Fruit fly (Drosophila melanogaster) whole organism, embryonic: Measurements from ENCODE around the gene CG32590.

Experiments used
- B-H1 ChIP-seq: fragments of 200-800 bp; sonication (Bioruptor generic); IDR thresholded peaks from 3 replicates; pipeline ENCODE4 v1.3.6; 2022; ENCODE audit warnings: missing biosample characterization, missing genetic modification characterization
- Bgb ChIP-seq: fragments of 200-800 bp; sonication (Bioruptor generic); IDR thresholded peaks from 2 replicates; pipeline ENCODE4 v1.3.6; 2022; ENCODE audit warnings: missing biosample characterization, missing genetic modification characterization; ENCODE audit not compliant: partially characterized antibody
- CG12942 ChIP-seq: fragments of 200-800 bp; sonication (Bioruptor generic); optimal IDR thresholded peaks from 3 replicates; lab custom pipeline; 2016; ENCODE audit warnings: missing biosample characterization, missing genetic modification characterization
- CG15601 ChIP-seq: fragments of 200-800 bp; sonication (Bioruptor generic); optimal IDR thresholded peaks from 3 replicates; lab custom pipeline; 2019; ENCODE audit warnings: missing biosample characterization, mild to moderate bottlenecking, missing genetic modification characterization, moderate library complexity
- CG16779 ChIP-seq: fragments of 200-800 bp; sonication (Bioruptor generic); IDR thresholded peaks from 2 replicates; pipeline ENCODE4 v1.3.6; 2022; ENCODE audit warnings: missing biosample characterization, missing genetic modification characterization
- CG18619 ChIP-seq: fragments of 200-800 bp; sonication (Bioruptor generic); optimal IDR thresholded peaks from 3 replicates; lab custom pipeline; 2017; ENCODE audit warnings: missing biosample characterization, mild to moderate bottlenecking, missing genetic modification characterization
- CG2116 ChIP-seq: fragments of 200-800 bp; sonication (Bioruptor generic); optimal IDR thresholded peaks from 3 replicates; lab custom pipeline; 2018; ENCODE audit warnings: missing biosample characterization, mild to moderate bottlenecking, missing genetic modification characterization
- CG2678 ChIP-seq: fragments of 200-800 bp; sonication (Bioruptor generic); optimal IDR thresholded peaks from 3 replicates; lab custom pipeline; 2019; ENCODE audit warnings: missing biosample characterization, mild to moderate bottlenecking, missing genetic modification characterization, moderate library complexity
- CG3407 ChIP-seq: fragments of 200-800 bp; sonication (Bioruptor generic); optimal IDR thresholded peaks from 2 replicates; lab custom pipeline; 2018; ENCODE audit warnings: missing biosample characterization, mild to moderate bottlenecking, missing genetic modification characterization
- CG4360 ChIP-seq: fragments of 200-800 bp; sonication (Bioruptor generic); IDR thresholded peaks from 2 replicates; pipeline ENCODE4 v1.3.6; 2022; ENCODE audit warnings: missing biosample characterization, missing genetic modification characterization
- CG5180 ChIP-seq: fragments of 200-800 bp; sonication (Bioruptor generic); optimal IDR thresholded peaks from 3 replicates; lab custom pipeline; 2017; ENCODE audit warnings: missing biosample characterization, missing genetic modification characterization, mild to moderate bottlenecking, moderate library complexity, missing genetic modification reagents
- CG6654 ChIP-seq: fragments of 200-800 bp; sonication (Bioruptor generic); optimal IDR thresholded peaks from 2 replicates; lab custom pipeline; 2017; ENCODE audit warnings: missing biosample characterization, mild to moderate bottlenecking, missing genetic modification characterization
- CG6689 ChIP-seq: fragments of 200-800 bp; sonication (Bioruptor generic); IDR thresholded peaks from 2 replicates; pipeline ENCODE4 v1.3.6; 2022; ENCODE audit warnings: missing biosample characterization, missing genetic modification characterization
- CG6854 ChIP-seq: fragments of 200-800 bp; sonication (Bioruptor generic); optimal IDR thresholded peaks from 3 replicates; lab custom pipeline; 2017; ENCODE audit warnings: missing biosample characterization, mild to moderate bottlenecking, missing genetic modification characterization
- CrebB ChIP-seq: fragments of 200-800 bp; sonication (Bioruptor generic); optimal IDR thresholded peaks from 3 replicates; lab custom pipeline; 2018; ENCODE audit warnings: missing biosample characterization, mild to moderate bottlenecking, missing genetic modification characterization
- Dfd ChIP-seq, 2 experiments: fragments of >200 bp; optimal IDR thresholded peaks; 2 replicates each; lab custom pipeline; 2017; ENCODE audit warnings: missing biosample characterization in 2 of 2, missing genetic modification characterization in 2 of 2
- Elba2 ChIP-seq: fragments of 200-800 bp; sonication (Bioruptor generic); optimal IDR thresholded peaks from 3 replicates; lab custom pipeline; 2016; ENCODE audit warnings: missing biosample characterization, missing genetic modification characterization
- HHEX ChIP-seq: fragments of 200-800 bp; sonication (Bioruptor generic); optimal IDR thresholded peaks from 3 replicates; lab custom pipeline; 2017; ENCODE audit warnings: missing biosample characterization, mild to moderate bottlenecking, missing genetic modification characterization, missing genetic modification reagents
- HLH3B ChIP-seq: fragments of 200-800 bp; sonication (Bioruptor generic); IDR thresholded peaks from 2 replicates; pipeline ENCODE4 v1.3.6; 2022; ENCODE audit warnings: missing biosample characterization, missing genetic modification characterization
- HLH4C ChIP-seq: fragments of 200-800 bp; sonication (Bioruptor generic); IDR thresholded peaks from 3 replicates; pipeline ENCODE4 v1.3.6; 2022; ENCODE audit warnings: missing biosample characterization, missing genetic modification characterization; ENCODE audit not compliant: partially characterized antibody
- Hand ChIP-seq: fragments of 200-800 bp; sonication (Bioruptor generic); optimal IDR thresholded peaks from 2 replicates; lab custom pipeline; 2017; ENCODE audit warnings: mild to moderate bottlenecking, missing biosample characterization, missing genetic modification reagents, missing genetic modification characterization
- Oli ChIP-seq: fragments of 200-800 bp; sonication (Bioruptor generic); optimal IDR thresholded peaks from 2 replicates; lab custom pipeline; 2018; ENCODE audit warnings: missing biosample characterization, mild to moderate bottlenecking, missing genetic modification characterization, moderate library complexity
- Sry-δ ChIP-seq: fragments of 200-800 bp; sonication (Bioruptor generic); optimal IDR thresholded peaks from 2 replicates; lab custom pipeline; 2016; ENCODE audit warnings: missing biosample characterization, missing genetic modification characterization
- Tbp ChIP-seq: fragments of >200 bp; optimal IDR thresholded peaks from 2 replicates; lab custom pipeline; 2018; ENCODE audit warnings: missing biosample characterization, missing genetic modification characterization
- Vsx1 ChIP-seq: fragments of 200-800 bp; sonication (Bioruptor generic); optimal IDR thresholded peaks from 2 replicates; lab custom pipeline; 2017; ENCODE audit warnings: missing biosample characterization, mild to moderate bottlenecking, missing genetic modification characterization, missing genetic modification reagents
- Xrp1 ChIP-seq: fragments of 200-800 bp; sonication (Bioruptor generic); IDR thresholded peaks from 2 replicates; pipeline ENCODE4 v1.3.6; 2022; ENCODE audit warnings: missing biosample characterization, missing genetic modification characterization
- ara ChIP-seq: fragments of 200-800 bp; sonication (Bioruptor generic); IDR thresholded peaks from 2 replicates; pipeline ENCODE4 v1.3.6; 2022; ENCODE audit warnings: missing biosample characterization, missing genetic modification characterization
- bsh ChIP-seq, 2 experiments: fragments of 200-800 bp; sonication (Bioruptor generic); optimal IDR thresholded peaks; 2 replicates each; lab custom pipeline; 2017 to 2018; ENCODE audit warnings: mild to moderate bottlenecking in 2 of 2, missing biosample characterization in 2 of 2, missing genetic modification characterization in 2 of 2, moderate library complexity in 1 of 2
- ci ChIP-seq: fragments of 200-800 bp; sonication (Bioruptor generic); IDR thresholded peaks from 3 replicates; pipeline ENCODE4 v1.3.6; 2022; ENCODE audit warnings: missing biosample characterization, missing genetic modification characterization
- crol ChIP-seq: fragments of 200-800 bp; sonication (Bioruptor generic); IDR thresholded peaks from 2 replicates; pipeline ENCODE4 v1.3.6; 2022; ENCODE audit warnings: missing biosample characterization, missing genetic modification characterization
- dan ChIP-seq: fragments of 200-800 bp; sonication (Bioruptor generic); IDR thresholded peaks from 2 replicates; pipeline ENCODE4 v1.3.6; 2022; ENCODE audit warnings: missing biosample characterization, missing genetic modification characterization
- dmrt99B ChIP-seq: fragments of 200-800 bp; sonication (Bioruptor generic); optimal IDR thresholded peaks from 2 replicates; lab custom pipeline; 2018; ENCODE audit warnings: missing biosample characterization, mild to moderate bottlenecking, missing genetic modification characterization, moderate library complexity
- eyg ChIP-seq: fragments of 200-800 bp; sonication (Bioruptor generic); optimal IDR thresholded peaks from 3 replicates; lab custom pipeline; 2016; ENCODE audit warnings: missing biosample characterization, missing genetic modification characterization
- hbn ChIP-seq: fragments of 200-800 bp; sonication (Bioruptor generic); IDR thresholded peaks from 2 replicates; pipeline ENCODE4 v1.3.6; 2022; ENCODE audit warnings: missing biosample characterization, missing genetic modification characterization; ENCODE audit not compliant: partially characterized antibody
- jumu ChIP-seq: fragments of 200-800 bp; sonication (Bioruptor generic); optimal IDR thresholded peaks from 3 replicates; lab custom pipeline; 2016; ENCODE audit warnings: missing biosample characterization, missing genetic modification characterization
- nau ChIP-seq: fragments of 200-800 bp; sonication (Bioruptor generic); optimal IDR thresholded peaks from 3 replicates; lab custom pipeline; 2017; ENCODE audit warnings: missing biosample characterization, mild to moderate bottlenecking, missing genetic modification characterization, missing genetic modification reagents
- nom ChIP-seq: fragments of 200-800 bp; sonication (Bioruptor generic); optimal IDR thresholded peaks from 2 replicates; lab custom pipeline; 2017; ENCODE audit warnings: missing biosample characterization, missing genetic modification characterization, mild to moderate bottlenecking, moderate library complexity, missing genetic modification reagents
- pan ChIP-seq, 4 experiments: fragments of >200 bp in 3 of 4; fragments of 200-800 bp in 1 of 4; sonication (Bioruptor generic) in 1 of 4; optimal IDR thresholded peaks in 3 of 4; IDR thresholded peaks in 1 of 4; 2 replicates each; pipeline versions ENCODE4 v1.3.6 to Lab custom; 2017 to 2022; ENCODE audit warnings: missing biosample characterization in 2 of 4, missing genetic modification characterization in 2 of 4, mixed read lengths in 1 of 4
- phol ChIP-seq: fragments of 200-800 bp; sonication (Bioruptor generic); optimal IDR thresholded peaks from 3 replicates; lab custom pipeline; 2018; ENCODE audit warnings: missing biosample characterization, mild to moderate bottlenecking, missing genetic modification characterization, moderate library complexity
- prd ChIP-seq, 3 experiments: fragments of >200 bp in 2 of 3; fragments of 200-800 bp in 1 of 3; sonication (Bioruptor generic) in 1 of 3; optimal IDR thresholded peaks in 2 of 3; IDR thresholded peaks in 1 of 3; 2 replicates in 2 of 3; 3 replicates in 1 of 3; pipeline versions ENCODE4 v1.3.6 to Lab custom; 2017 to 2022; ENCODE audit warnings: missing biosample characterization in 1 of 3, missing genetic modification characterization in 1 of 3
- repo ChIP-seq: fragments of 200-800 bp; sonication (Bioruptor generic); optimal IDR thresholded peaks from 2 replicates; lab custom pipeline; 2016; ENCODE audit warnings: missing biosample characterization, missing genetic modification characterization
- salm ChIP-seq: fragments of 200-800 bp; sonication (Bioruptor generic); optimal IDR thresholded peaks from 2 replicates; lab custom pipeline; 2018; ENCODE audit warnings: missing biosample characterization, mild to moderate bottlenecking, missing genetic modification characterization
- seq ChIP-seq: fragments of 200-800 bp; sonication (Bioruptor generic); IDR thresholded peaks from 2 replicates; pipeline ENCODE4 v1.3.6; 2022; ENCODE audit warnings: missing biosample characterization, missing genetic modification characterization
- sima ChIP-seq: fragments of 200-800 bp; sonication (Bioruptor generic); optimal IDR thresholded peaks from 2 replicates; lab custom pipeline; 2016; ENCODE audit warnings: missing biosample characterization, missing genetic modification characterization
- slou ChIP-seq: fragments of 200-800 bp; sonication (Bioruptor generic); optimal IDR thresholded peaks from 3 replicates; lab custom pipeline; 2016; ENCODE audit warnings: missing biosample characterization, missing genetic modification characterization
- stc ChIP-seq: fragments of 200-800 bp; sonication (Bioruptor generic); IDR thresholded peaks from 2 replicates; pipeline ENCODE4 v1.3.6; 2022; ENCODE audit warnings: missing biosample characterization, missing genetic modification characterization
- trem ChIP-seq: fragments of 200-800 bp; optimal IDR thresholded peaks from 3 replicates; lab custom pipeline; 2019; ENCODE audit warnings: missing biosample characterization, mild to moderate bottlenecking, missing genetic modification characterization, moderate library complexity
- unpg ChIP-seq: fragments of 200-800 bp; sonication (Bioruptor generic); optimal IDR thresholded peaks from 3 replicates; lab custom pipeline; 2018; ENCODE audit warnings: missing biosample characterization, mild to moderate bottlenecking, missing genetic modification characterization, moderate library complexity
- zfh2 ChIP-seq: fragments of 200-800 bp; sonication (Bioruptor generic); optimal IDR thresholded peaks from 2 replicates; lab custom pipeline; 2016; ENCODE audit warnings: missing biosample characterization, missing genetic modification characterization

CG32590 gene

dm6 chrX:14810433-14810832, 28.5 kb downstream of the CG32590 start (continued):
- TF ChIP-seq ci (no peak), jumu (GFP tag; lab: Kevin White, UChicago) (no peak), ara (GFP tag; lab: Robert Waterston, UW) (peak; percentile 16; the same call in 1 of the 2 replicates), Elba2 (GFP tag; lab: Kevin White, UChicago) (no peak), B-H1 (GFP tag; lab: Robert Waterston, UW) (no peak), nom (GFP tag; lab: Kevin White, UChicago) (no peak), Tbp (no peak), CG6854 (GFP tag; lab: Kevin White, UChicago) (no peak), CG2116 (GFP tag; lab: Kevin White, UChicago) (no peak), CG6689 (peak; percentile 39; the same call in 1 of the 2 replicates), CG18619 (no peak), CG2678 (tag; lab: Kevin White, UChicago) (peak; percentile 1), repo (no peak), stc (GFP tag; lab: Robert Waterston, UW) (0 out of 2 replicates have a peak, but pooled peaks have one; percentile 34)
- TF ChIP-seq, all 482 proteins: peak for 27

dm6 chrX:14805646-14806045, 33.3 kb downstream of the CG32590 start:
- TF ChIP-seq dmrt99B (tag; lab: Kevin White, UChicago) (peak; percentile 9), zfh2 (no peak), nau (GFP tag; lab: Kevin White, UChicago) (no peak), Xrp1 (GFP tag; lab: Robert Waterston, UW) (peak; percentile 46), CrebB (tag; lab: Kevin White, UChicago) (no peak), Vsx1 (no peak), CG12942 (no peak), CG4360 (no peak), CG15601 (tag; lab: Kevin White, UChicago) (peak; percentile 43), CG3407 (GFP tag; lab: Kevin White, UChicago) (peak; percentile 28), Dfd (GFP tag; optimal IDR thresholded peaks at IDR 0.05; lab: Kevin White, UChicago) (no peak), Oli (tag; lab: Kevin White, UChicago) (peak; percentile 7), hbn (GFP tag; lab: Robert Waterston, UW) (no peak), pan (optimal IDR thresholded peaks at IDR 0.05; lab: Kevin White, UChicago) (no peak), pan (GFP tag; optimal IDR thresholded peaks at IDR 0.05 in 1 of 2, IDR thresholded peaks at IDR 0.05 in 1 of 2) (no peak), HLH3B (0 out of 2 replicates have a peak, but pooled peaks have one; percentile 12), crol (GFP tag; lab: Robert Waterston, UW) (no peak), CG16779 (GFP tag; lab: Robert Waterston, UW) (no peak), phol (peak; percentile 13), HLH4C (GFP tag; lab: Robert Waterston, UW) (no peak), seq (no peak), Hand (GFP tag; lab: Kevin White, UChicago) (no peak), HHEX (GFP tag; lab: Kevin White, UChicago) (no peak), Bgb (GFP tag; lab: Robert Waterston, UW) (no peak), CG5180 (GFP tag; lab: Kevin White, UChicago) (no peak), dan (no peak), CG2678 (tag; lab: Kevin White, UChicago) (peak; percentile 15), Sry-δ (GFP tag; lab: Kevin White, UChicago) (no peak), bsh (GFP tag; optimal IDR thresholded peaks at IDR 0.05; lab: Kevin White, UChicago) (peak in 1 of 2 experiments; percentile 60), CG6654 (no peak), slou (GFP tag; lab: Kevin White, UChicago) (no peak), unpg (peak; percentile 22), trem (tag; lab: Kevin White, UChicago) (no peak), salm (tag; lab: Kevin White, UChicago) (no peak), prd (optimal IDR thresholded peaks at IDR 0.05; lab: Kevin White, UChicago) (no peak), prd (GFP tag; IDR thresholded peaks at IDR 0.05; lab: Robert Waterston, UW) (peak; percentile 24; the same call in 1 of the 3 replicates), eyg (no peak), sima (no peak)
